Fruit fly (Drosophila melanogaster): Measurements from ENCODE around the gene CG17652.

dm6 chr2L:1708110-1708509, 24.0 kb downstream of the CG17652 start:
- TF ChIP-seq Met (GFP tag; optimal IDR thresholded peaks at IDR 0.05), result no peak
- no peak for TF ChIP-seq Blimp-1 (GFP tag; optimal IDR thresholded peaks at IDR 0.05)
- TF ChIP-seq CG8319 (GFP tag; optimal IDR thresholded peaks at IDR 0.05), result no peak
- no peak for TF ChIP-seq salr (GFP tag; optimal IDR thresholded peaks at IDR 0.05)
- no peak for TF ChIP-seq CG34406 (GFP tag; optimal IDR thresholded peaks at IDR 0.05)
- no peak for TF ChIP-seq net (GFP tag; optimal IDR thresholded peaks at IDR 0.05)
- no peak for TF ChIP-seq cyc (GFP tag; optimal IDR thresholded peaks at IDR 0.05)
- no peak for TF ChIP-seq Smox (GFP tag; optimal IDR thresholded peaks at IDR 0.05)
